Fruit fly (Drosophila melanogaster): ENCODE data around the gene rho.

Gene rho

DNA sequence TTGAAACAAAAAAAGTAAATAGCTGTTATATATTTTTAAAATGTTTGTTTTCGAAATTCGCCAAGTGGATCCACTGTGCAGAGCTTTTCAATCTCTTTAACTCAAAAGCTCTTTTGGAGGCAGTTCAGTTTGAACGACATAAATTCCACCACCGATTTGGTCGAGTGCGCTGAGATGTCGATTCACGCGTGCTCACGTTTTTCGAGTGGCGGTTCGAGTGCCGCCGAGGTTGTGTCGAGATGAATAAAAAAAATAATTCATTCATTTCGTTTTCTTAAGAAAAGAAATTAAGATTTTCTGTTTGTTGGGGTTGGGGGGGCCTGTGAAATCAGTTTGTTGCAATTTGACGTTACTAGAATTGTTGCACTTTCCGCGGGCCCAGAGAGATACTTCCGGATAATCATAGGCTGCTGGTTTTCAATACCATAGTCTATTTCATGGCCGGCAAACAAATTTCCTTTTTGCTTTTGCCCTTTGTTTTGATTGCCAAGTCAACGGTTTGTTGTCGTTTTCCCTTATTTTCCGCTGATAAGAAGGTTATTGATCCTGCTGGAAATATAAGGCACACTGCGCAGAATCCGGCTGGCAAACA lies 25.1 kb downstream of the rho start (continued):
- no peak for TF ChIP-seq CG12236 (GFP tag; optimal IDR thresholded peaks at IDR 0.05)
- no peak for TF ChIP-seq CG8388 (GFP tag; optimal IDR thresholded peaks at IDR 0.05)
- TF ChIP-seq CG15601 (tag; optimal IDR thresholded peaks at IDR 0.05) = no peak
- peak; percentile 84 for TF ChIP-seq CG6791 (GFP tag; IDR thresholded peaks at IDR 0.05; ENCODE audit: partially characterized antibody)
- TF ChIP-seq CG7928 (GFP tag; optimal IDR thresholded peaks at IDR 0.05) = no peak
- TF ChIP-seq sna (GFP tag; IDR thresholded peaks at IDR 0.05; ENCODE audit: partially characterized antibody) = peak; percentile 22; the same call in 1 of the 2 replicates
- no peak for TF ChIP-seq CG5953 (GFP tag; IDR thresholded peaks at IDR 0.05)
- TF ChIP-seq caup (GFP tag; optimal IDR thresholded peaks at IDR 0.05; ENCODE audit: severe bottlenecking) = no peak
- no peak for TF ChIP-seq CG1603 (tag; optimal IDR thresholded peaks at IDR 0.05)
- TF ChIP-seq CG8290 (GFP tag; optimal IDR thresholded peaks at IDR 0.05) = no peak
- peak in 1 of 2 experiments; percentile 52 for TF ChIP-seq CG8290 (tag; optimal IDR thresholded peaks at IDR 0.05)
- TF ChIP-seq Hey (tag; optimal IDR thresholded peaks at IDR 0.05) = no peak
- TF ChIP-seq Antp (GFP tag; optimal IDR thresholded peaks at IDR 0.05) = no peak
- TF ChIP-seq Sox102F (GFP tag; optimal IDR thresholded peaks at IDR 0.05) = no peak
- TF ChIP-seq chif (GFP tag; optimal IDR thresholded peaks at IDR 0.05) = no peak
- no peak for TF ChIP-seq tgo (GFP tag; IDR thresholded peaks at IDR 0.05)
- no peak for TF ChIP-seq CG30403 (GFP tag; optimal IDR thresholded peaks at IDR 0.05)
- no peak for TF ChIP-seq HLH54F (GFP tag; optimal IDR thresholded peaks at IDR 0.05)
- no peak for TF ChIP-seq Rx (GFP tag; IDR thresholded peaks at IDR 0.05)
- no peak for TF ChIP-seq CG3281 (GFP tag; optimal IDR thresholded peaks at IDR 0.05)
- TF ChIP-seq CG7372 (GFP tag; IDR thresholded peaks at IDR 0.05) = no peak
- no peak for TF ChIP-seq ttk (GFP tag; IDR thresholded peaks at IDR 0.05)
- no peak for TF ChIP-seq Ravus (GFP tag; IDR thresholded peaks at IDR 0.05)
- TF ChIP-seq seq (GFP tag; IDR thresholded peaks at IDR 0.05) = no peak
- no peak for TF ChIP-seq Dp (GFP tag; optimal IDR thresholded peaks at IDR 0.05)
- TF ChIP-seq CG15073 (GFP tag; optimal IDR thresholded peaks at IDR 0.05) = no peak
- TF ChIP-seq CG18764 (GFP tag; optimal IDR thresholded peaks at IDR 0.05) = no peak
- TF ChIP-seq dati (GFP tag; IDR thresholded peaks at IDR 0.05) = no peak
- no peak for TF ChIP-seq CG4820 (GFP tag; optimal IDR thresholded peaks at IDR 0.05)
- TF ChIP-seq CG16779 (GFP tag; IDR thresholded peaks at IDR 0.05) = no peak
- peak; percentile 52 for TF ChIP-seq exex (tag; optimal IDR thresholded peaks at IDR 0.05)
- TF ChIP-seq dan (GFP tag; IDR thresholded peaks at IDR 0.05) = no peak
- TF ChIP-seq ato (GFP tag; IDR thresholded peaks at IDR 0.05; ENCODE audit: partially characterized antibody) = peak; percentile 76
- TF ChIP-seq gem (tag; optimal IDR thresholded peaks at IDR 0.05) = no peak
- TF ChIP-seq disco-r (GFP tag; optimal IDR thresholded peaks at IDR 0.05) = no peak
- no peak for TF ChIP-seq usp (GFP tag; optimal IDR thresholded peaks at IDR 0.05)
- no peak for TF ChIP-seq az2 (GFP tag; optimal IDR thresholded peaks at IDR 0.05)
- TF ChIP-seq Hmr (GFP tag; optimal IDR thresholded peaks at IDR 0.05) = no peak
- TF ChIP-seq ash1 (GFP tag; optimal IDR thresholded peaks at IDR 0.05) = no peak
- TF ChIP-seq CG18262 (tag; optimal IDR thresholded peaks at IDR 0.05) = peak; percentile 12
- TF ChIP-seq ems (GFP tag; optimal IDR thresholded peaks at IDR 0.05) = no peak
- no peak for TF ChIP-seq ssp (GFP tag; IDR thresholded peaks at IDR 0.05)
- TF ChIP-seq CG17361 (GFP tag; IDR thresholded peaks at IDR 0.05) = no peak
- TF ChIP-seq CG11398 (GFP tag; optimal IDR thresholded peaks at IDR 0.05) = no peak
- TF ChIP-seq Atf3 (GFP tag; optimal IDR thresholded peaks at IDR 0.05) = no peak
- TF ChIP-seq CG30431 (GFP tag; optimal IDR thresholded peaks at IDR 0.05) = no peak
- TF ChIP-seq pb (GFP tag; optimal IDR thresholded peaks at IDR 0.05) = no peak
- TF ChIP-seq ken (GFP tag; IDR thresholded peaks at IDR 0.05) = no peak
- no peak for TF ChIP-seq chn (GFP tag; optimal IDR thresholded peaks at IDR 0.05)
- no peak for TF ChIP-seq sob (GFP tag; IDR thresholded peaks at IDR 0.05)
- TF ChIP-seq pan (optimal IDR thresholded peaks at IDR 0.05) = no peak
- TF ChIP-seq pan (GFP tag; optimal IDR thresholded peaks at IDR 0.05 in 1 of 2, IDR thresholded peaks at IDR 0.05 in 1 of 2) = no peak
- no peak for TF ChIP-seq jumu (GFP tag; optimal IDR thresholded peaks at IDR 0.05)
